Worm (Caenorhabditis elegans) whole organism, L4 larva: Measurements from ENCODE around the gene srw-42.

ENCODE experiments used
- R02D3.7 ChIP-seq: fragments of 150-350 bp; sonication (generic microtip); optimal IDR thresholded peaks from 3 replicates; lab custom pipeline; 2014; ENCODE audit warnings: missing biosample characterization, missing genetic modification characterization
- gei-8 ChIP-seq: fragments of 200-800 bp; sonication (Bioruptor generic); optimal IDR thresholded peaks from 2 replicates; lab custom pipeline; 2018; ENCODE audit warnings: mild to moderate bottlenecking, missing genetic modification characterization, missing compliant biosample characterization
- snpc-4 ChIP-seq: fragments of 150-350 bp; optimal IDR thresholded peaks from 2 replicates; lab custom pipeline; 2014; ENCODE audit warnings: missing biosample characterization, missing genetic modification characterization

DNA sequence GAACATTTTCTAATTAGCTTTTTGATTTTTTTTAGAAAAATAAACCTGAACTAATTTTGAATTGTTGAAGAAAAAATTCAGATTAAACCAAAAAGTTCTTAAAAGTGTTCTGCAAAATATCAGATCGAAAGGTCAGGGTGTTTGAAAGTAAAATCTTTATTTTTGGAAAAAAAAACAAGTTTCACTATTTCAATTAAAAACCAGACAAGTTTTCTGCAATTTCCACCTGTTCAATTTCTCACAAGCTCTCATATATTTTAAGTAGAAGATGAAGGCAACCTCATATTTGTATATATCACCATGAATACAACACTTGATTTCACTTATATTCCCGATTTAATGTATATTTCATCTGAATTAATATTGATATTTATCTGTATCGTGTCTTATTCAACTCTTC lies 6.4 kb downstream of the srw-42 start, which contains the start of gene srz-102:
- no peak for TF ChIP-seq snpc-4 (tag; lab: Kevin White, UChicago)
- no peak for TF ChIP-seq gei-8 (GFP tag; lab: Kevin White, UChicago)
- TF ChIP-seq R02D3.7 (tag; lab: Kevin White, UChicago) = no peak
